Fruit fly (Drosophila melanogaster) whole organism, embryonic: Measurements from ENCODE around the gene I-2.
A peak's percentile ranks its signal among the peaks of the same experiment; 100 is the strongest.

ENCODE experiments used
- Adf1 ChIP-seq: fragments of 200-800 bp; sonication (Bioruptor generic); IDR thresholded peaks from 2 replicates; pipeline ENCODE4 v1.3.6; 2022; ENCODE audit warnings: missing biosample characterization, missing genetic modification characterization
- B-H2 ChIP-seq: fragments of 200-800 bp; sonication (Bioruptor generic); optimal IDR thresholded peaks from 2 replicates; lab custom pipeline; 2018; ENCODE audit warnings: missing biosample characterization, mild to moderate bottlenecking, missing genetic modification characterization
- Bgb ChIP-seq: fragments of 200-800 bp; sonication (Bioruptor generic); IDR thresholded peaks from 2 replicates; pipeline ENCODE4 v1.3.6; 2022; ENCODE audit warnings: missing biosample characterization, missing genetic modification characterization; ENCODE audit not compliant: partially characterized antibody
- CG12219 ChIP-seq: fragments of 200-800 bp; sonication (Bioruptor generic); optimal IDR thresholded peaks from 3 replicates; lab custom pipeline; 2018; ENCODE audit warnings: missing biosample characterization, mild to moderate bottlenecking, missing genetic modification characterization
- CG12659 ChIP-seq: fragments of 200-800 bp; sonication (Bioruptor generic); optimal IDR thresholded peaks from 3 replicates; lab custom pipeline; 2017; ENCODE audit warnings: mild to moderate bottlenecking, missing biosample characterization, missing genetic modification reagents, missing genetic modification characterization
- CG12744 ChIP-seq: fragments of 200-800 bp; sonication (Bioruptor generic); optimal IDR thresholded peaks from 2 replicates; lab custom pipeline; 2016; ENCODE audit warnings: missing biosample characterization, missing genetic modification characterization
- CG13123 ChIP-seq: fragments of 200-800 bp; sonication (Bioruptor generic); optimal IDR thresholded peaks from 2 replicates; lab custom pipeline; 2016; ENCODE audit warnings: missing biosample characterization, missing genetic modification characterization
- CG13894 ChIP-seq: fragments of 200-800 bp; sonication (Bioruptor generic); optimal IDR thresholded peaks from 3 replicates; lab custom pipeline; 2018; ENCODE audit warnings: missing biosample characterization, mild to moderate bottlenecking, missing genetic modification characterization, moderate library complexity
- CG14667 ChIP-seq: fragments of 200-800 bp; sonication (Bioruptor generic); IDR thresholded peaks from 2 replicates; pipeline ENCODE4 v1.3.6; 2022; ENCODE audit warnings: missing biosample characterization, missing genetic modification characterization
- CG15073 ChIP-seq: fragments of 200-800 bp; sonication (Bioruptor generic); optimal IDR thresholded peaks from 2 replicates; lab custom pipeline; 2016; ENCODE audit warnings: missing biosample characterization, missing genetic modification characterization
- CG16863 ChIP-seq: fragments of 200-800 bp; sonication (Bioruptor generic); optimal IDR thresholded peaks from 3 replicates; lab custom pipeline; 2016; ENCODE audit warnings: missing biosample characterization, missing genetic modification characterization
- CG17802 ChIP-seq: fragments of 200-800 bp; sonication (Bioruptor generic); optimal IDR thresholded peaks from 2 replicates; lab custom pipeline; 2018; ENCODE audit warnings: missing biosample characterization, mild to moderate bottlenecking, missing genetic modification characterization, moderate library complexity
- CG2120 ChIP-seq: fragments of 200-800 bp; sonication (Bioruptor generic); optimal IDR thresholded peaks from 3 replicates; lab custom pipeline; 2016; ENCODE audit warnings: missing biosample characterization, missing genetic modification characterization
- CG2199 ChIP-seq: fragments of 200-800 bp; sonication (Bioruptor generic); IDR thresholded peaks from 3 replicates; pipeline ENCODE4 v1.3.6; 2022; ENCODE audit warnings: missing biosample characterization, missing genetic modification characterization
- CG2202 ChIP-seq: fragments of 200-800 bp; sonication (Bioruptor generic); optimal IDR thresholded peaks from 2 replicates; lab custom pipeline; 2018; ENCODE audit warnings: missing biosample characterization, mild to moderate bottlenecking, missing genetic modification characterization
- CG30020 ChIP-seq: fragments of 200-800 bp; optimal IDR thresholded peaks from 2 replicates; lab custom pipeline; 2019; ENCODE audit warnings: missing biosample characterization, mild to moderate bottlenecking, missing genetic modification characterization, moderate library complexity
- CG32772 ChIP-seq: fragments of 200-800 bp; sonication (Bioruptor generic); IDR thresholded peaks from 2 replicates; pipeline ENCODE4 v1.3.6; 2022; ENCODE audit warnings: missing biosample characterization, missing genetic modification characterization
- CG3847 ChIP-seq: fragments of 200-800 bp; sonication (Bioruptor generic); IDR thresholded peaks from 2 replicates; pipeline ENCODE4 v1.3.6; 2022; ENCODE audit warnings: missing biosample characterization, missing genetic modification characterization
- CG42726 ChIP-seq: fragments of 200-800 bp; sonication (Bioruptor generic); IDR thresholded peaks from 2 replicates; pipeline ENCODE4 v1.3.6; 2022; ENCODE audit warnings: missing biosample characterization, missing genetic modification characterization; ENCODE audit not compliant: partially characterized antibody
- CG4707 ChIP-seq: fragments of 200-800 bp; sonication (Bioruptor generic); optimal IDR thresholded peaks from 2 replicates; lab custom pipeline; 2018; ENCODE audit warnings: missing biosample characterization, mild to moderate bottlenecking, missing genetic modification characterization, moderate library complexity
- CG6654 ChIP-seq: fragments of 200-800 bp; sonication (Bioruptor generic); optimal IDR thresholded peaks from 2 replicates; lab custom pipeline; 2017; ENCODE audit warnings: missing biosample characterization, mild to moderate bottlenecking, missing genetic modification characterization
- CG7987 ChIP-seq: fragments of 200-800 bp; sonication (Bioruptor generic); optimal IDR thresholded peaks from 2 replicates; lab custom pipeline; 2018; ENCODE audit warnings: missing biosample characterization, mild to moderate bottlenecking, missing genetic modification characterization, moderate library complexity
- CG9817 ChIP-seq: fragments of 200-800 bp; sonication (Bioruptor generic); optimal IDR thresholded peaks from 2 replicates; lab custom pipeline; 2018; ENCODE audit warnings: missing biosample characterization, mild to moderate bottlenecking, missing genetic modification characterization, moderate library complexity
- Doc3 ChIP-seq: fragments of 200-800 bp; sonication (Bioruptor generic); IDR thresholded peaks from 3 replicates; pipeline ENCODE4 v1.3.6; 2022; ENCODE audit warnings: missing biosample characterization, missing genetic modification characterization; ENCODE audit not compliant: partially characterized antibody
- E2f2 ChIP-seq: fragments of 200-800 bp; sonication (Bioruptor generic); IDR thresholded peaks from 2 replicates; pipeline ENCODE4 v1.3.6; 2022; ENCODE audit warnings: missing biosample characterization, missing genetic modification characterization
- Hmx ChIP-seq: fragments of 200-800 bp; sonication (Bioruptor generic); optimal IDR thresholded peaks from 2 replicates; lab custom pipeline; 2016; ENCODE audit warnings: missing biosample characterization, missing genetic modification characterization
- Pdp1 ChIP-seq, 2 experiments: fragments of 200-800 bp; sonication (Bioruptor generic); optimal IDR thresholded peaks; 3 replicates each; lab custom pipeline; 2016; ENCODE audit warnings: missing biosample characterization in 2 of 2, missing genetic modification characterization in 2 of 2, mild to moderate bottlenecking in 1 of 2, moderate library complexity in 1 of 2
- Poxn ChIP-seq: fragments of 200-800 bp; sonication (Bioruptor generic); IDR thresholded peaks from 2 replicates; pipeline ENCODE4 v1.3.6; 2022; ENCODE audit warnings: missing biosample characterization, missing genetic modification characterization
- Ravus ChIP-seq: fragments of 200-800 bp; sonication (Bioruptor generic); IDR thresholded peaks from 2 replicates; pipeline ENCODE4 v1.3.6; 2022; ENCODE audit warnings: missing biosample characterization, missing genetic modification characterization
- Rfx ChIP-seq: fragments of 200-800 bp; sonication (Bioruptor generic); IDR thresholded peaks from 2 replicates; pipeline ENCODE4 v1.3.6; 2022; ENCODE audit warnings: missing biosample characterization, missing genetic modification characterization
- Sox100B ChIP-seq: fragments of 200-800 bp; sonication (Bioruptor generic); optimal IDR thresholded peaks from 3 replicates; lab custom pipeline; 2018; ENCODE audit warnings: missing biosample characterization, mild to moderate bottlenecking, missing genetic modification characterization
- YL-1 ChIP-seq: fragments of 200-800 bp; sonication (Bioruptor generic); optimal IDR thresholded peaks from 3 replicates; lab custom pipeline; 2017; ENCODE audit warnings: missing biosample characterization, mild to moderate bottlenecking, missing genetic modification characterization
- az2 ChIP-seq: fragments of 200-800 bp; sonication (Bioruptor generic); optimal IDR thresholded peaks from 3 replicates; lab custom pipeline; 2016; ENCODE audit warnings: missing biosample characterization, missing genetic modification characterization
- br ChIP-seq: fragments of >200 bp; optimal IDR thresholded peaks from 2 replicates; lab custom pipeline; 2017
- disco-r ChIP-seq: fragments of 200-800 bp; sonication (Bioruptor generic); optimal IDR thresholded peaks from 2 replicates; lab custom pipeline; 2016; ENCODE audit warnings: missing biosample characterization, missing genetic modification characterization
- ewg ChIP-seq: fragments of 200-800 bp; sonication (Bioruptor generic); optimal IDR thresholded peaks from 3 replicates; lab custom pipeline; 2017; ENCODE audit warnings: mild to moderate bottlenecking, missing biosample characterization, missing genetic modification reagents, missing genetic modification characterization
- fd102C ChIP-seq: fragments of 200-800 bp; sonication (Bioruptor generic); optimal IDR thresholded peaks from 2 replicates; lab custom pipeline; 2018; ENCODE audit warnings: missing biosample characterization, mild to moderate bottlenecking, missing genetic modification characterization, moderate library complexity
- fd3F ChIP-seq: fragments of 200-800 bp; sonication (Bioruptor generic); optimal IDR thresholded peaks from 2 replicates; lab custom pipeline; 2018; ENCODE audit warnings: missing biosample characterization, mild to moderate bottlenecking, missing genetic modification characterization, moderate library complexity
- gsb ChIP-seq: fragments of 200-800 bp; sonication (Bioruptor generic); IDR thresholded peaks from 2 replicates; pipeline ENCODE4 v1.3.6; 2022; ENCODE audit warnings: missing biosample characterization, missing genetic modification characterization
- ken ChIP-seq: fragments of 200-800 bp; sonication (Bioruptor generic); IDR thresholded peaks from 3 replicates; pipeline ENCODE4 v1.3.6; 2022; ENCODE audit warnings: missing biosample characterization, missing genetic modification characterization
- klu ChIP-seq: fragments of 200-800 bp; sonication (Bioruptor generic); IDR thresholded peaks from 2 replicates; pipeline ENCODE4 v1.3.6; 2022; ENCODE audit warnings: missing biosample characterization, missing genetic modification characterization
- nau ChIP-seq: fragments of 200-800 bp; sonication (Bioruptor generic); optimal IDR thresholded peaks from 3 replicates; lab custom pipeline; 2017; ENCODE audit warnings: missing biosample characterization, mild to moderate bottlenecking, missing genetic modification characterization, missing genetic modification reagents
- otp ChIP-seq: fragments of 200-800 bp; sonication (Bioruptor generic); IDR thresholded peaks from 3 replicates; pipeline ENCODE4, ENCODE4 v1.3.6; 2022; ENCODE audit warnings: missing biosample characterization, missing genetic modification characterization
- pho ChIP-seq: fragments of 200-800 bp; sonication (Bioruptor generic); optimal IDR thresholded peaks from 2 replicates; lab custom pipeline; 2016; ENCODE audit warnings: missing biosample characterization, missing genetic modification characterization
- rib ChIP-seq: fragments of 200-800 bp; sonication (Bioruptor generic); IDR thresholded peaks from 2 replicates; pipeline ENCODE4 v1.3.6; 2022; ENCODE audit warnings: missing biosample characterization, missing genetic modification characterization
- sr ChIP-seq: fragments of 200-800 bp; sonication (Bioruptor generic); IDR thresholded peaks from 3 replicates; pipeline ENCODE4 v1.3.6; 2022; ENCODE audit warnings: missing biosample characterization, missing genetic modification characterization
- ssp ChIP-seq: fragments of 200-800 bp; sonication (Bioruptor generic); IDR thresholded peaks from 2 replicates; pipeline ENCODE4 v1.3.6; 2022; ENCODE audit warnings: missing biosample characterization, missing genetic modification characterization
- tna ChIP-seq: fragments of 200-800 bp; sonication (Bioruptor generic); IDR thresholded peaks from 2 replicates; pipeline ENCODE4 v1.3.6; 2022; ENCODE audit warnings: missing biosample characterization, missing genetic modification characterization; ENCODE audit not compliant: partially characterized antibody
- toy ChIP-seq: fragments of 200-800 bp; sonication (Bioruptor generic); IDR thresholded peaks from 2 replicates; pipeline ENCODE4 v1.3.6; 2022; ENCODE audit warnings: missing biosample characterization, missing genetic modification characterization
- z ChIP-seq: fragments of 200-800 bp; sonication (Bioruptor generic); IDR thresholded peaks from 3 replicates; pipeline ENCODE4 v1.3.6; 2022; ENCODE audit warnings: missing biosample characterization, missing genetic modification characterization

Gene I-2

DNA sequence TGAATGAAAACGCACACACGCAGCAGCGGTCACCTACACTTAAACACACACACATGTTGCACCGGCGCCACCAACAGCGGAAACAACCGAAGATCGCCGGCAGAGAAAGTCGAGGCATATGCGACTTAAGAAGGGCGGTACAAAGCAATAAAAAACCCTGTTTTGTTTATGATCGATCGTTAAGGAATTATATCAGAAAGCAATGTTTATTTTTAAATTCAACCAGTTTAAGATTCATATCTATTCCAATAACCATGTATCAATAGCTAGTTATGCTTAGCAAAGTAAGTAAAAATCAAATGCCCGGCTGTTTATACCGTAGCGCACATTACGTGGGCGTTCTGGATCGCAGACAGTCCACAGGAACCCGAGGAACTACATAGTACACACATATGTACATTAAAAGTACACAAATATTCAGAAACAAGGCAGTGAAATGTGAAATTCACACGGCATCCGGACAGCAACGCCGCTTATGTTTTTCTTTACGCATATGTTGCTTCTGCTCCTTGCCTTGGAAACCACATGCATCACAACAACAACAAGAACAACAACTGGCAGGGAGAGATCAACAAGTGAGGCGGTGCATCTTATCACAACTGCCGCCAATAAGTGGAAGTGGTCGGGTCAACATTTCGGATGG lies 19.3 kb upstream of the I-2 start (continued):
- peak; percentile 95 for TF ChIP-seq CG12219 (GFP tag; lab: Kevin White, UChicago)
- TF ChIP-seq CG2199 (GFP tag; lab: Robert Waterston, UW) = peak; percentile 99
- TF ChIP-seq fd3F (GFP tag; lab: Kevin White, UChicago) = peak; percentile 76
- TF ChIP-seq Bgb = no peak
- peak; percentile 95 to 97 for TF ChIP-seq Pdp1 (GFP tag; optimal IDR thresholded peaks at IDR 0.05; lab: Kevin White, UChicago)
- peak; percentile 88 for TF ChIP-seq gsb
- TF ChIP-seq CG12659 (GFP tag; lab: Kevin White, UChicago) = peak; percentile 90
- peak; percentile 81 for TF ChIP-seq Hmx (GFP tag; lab: Kevin White, UChicago)
- TF ChIP-seq pho = peak; percentile 92
- peak; percentile 98 for TF ChIP-seq Sox100B (GFP tag; lab: Kevin White, UChicago)
- peak; percentile 97 for TF ChIP-seq CG32772 (GFP tag; lab: Robert Waterston, UW)
- peak; percentile 97 for TF ChIP-seq nau (GFP tag; lab: Kevin White, UChicago)
- peak; percentile 95 for TF ChIP-seq sr
- TF ChIP-seq CG3847 (GFP tag; lab: Robert Waterston, UW) = peak; percentile 93
- TF ChIP-seq CG13894 (tag; lab: Kevin White, UChicago) = peak; percentile 74
- peak; percentile 84 for TF ChIP-seq toy
- peak; percentile 97 for TF ChIP-seq ken (GFP tag; lab: Robert Waterston, UW)
- TF ChIP-seq z = peak; percentile 81; the same call in 2 of the 3 replicates
- TF ChIP-seq CG9817 = peak; percentile 93
- peak; percentile 47; the same call in 1 of the 2 replicates for TF ChIP-seq Poxn (GFP tag; lab: Robert Waterston, UW)
- peak; percentile 90 for TF ChIP-seq CG7987 (GFP tag; lab: Kevin White, UChicago)
- TF ChIP-seq klu = peak; percentile 90
- TF ChIP-seq disco-r (GFP tag; lab: Kevin White, UChicago) = peak; percentile 94
- peak; percentile 97 for TF ChIP-seq CG16863 (GFP tag; lab: Kevin White, UChicago)
- TF ChIP-seq ewg = peak; percentile 93
- peak; percentile 81 for TF ChIP-seq Ravus (GFP tag; lab: Robert Waterston, UW)
- TF ChIP-seq CG2120 (GFP tag; lab: Kevin White, UChicago) = peak; percentile 90
- TF ChIP-seq CG42726 (GFP tag; lab: Robert Waterston, UW) = no peak
- peak; percentile 54 for TF ChIP-seq B-H2 (GFP tag; lab: Kevin White, UChicago)
- TF ChIP-seq Adf1 (GFP tag; lab: Robert Waterston, UW) = peak; percentile 62
- peak; percentile 94 for TF ChIP-seq CG12744 (GFP tag; lab: Kevin White, UChicago)
- peak; percentile 98 for TF ChIP-seq otp (GFP tag; lab: Robert Waterston, UW)
- TF ChIP-seq CG14667 (GFP tag; lab: Robert Waterston, UW) = peak; percentile 96
- no peak for TF ChIP-seq br (lab: Kevin White, UChicago)
- peak; percentile 44 for TF ChIP-seq rib (GFP tag; lab: Robert Waterston, UW)
- peak; percentile 92 for TF ChIP-seq CG6654
- TF ChIP-seq CG15073 = peak; percentile 85
- peak; percentile 54 for TF ChIP-seq YL-1 (GFP tag; lab: Kevin White, UChicago)
- TF ChIP-seq Doc3 (GFP tag; lab: Robert Waterston, UW) = no peak
- TF ChIP-seq CG30020 (tag; lab: Kevin White, UChicago) = peak; percentile 77
- no peak for TF ChIP-seq tna (GFP tag; lab: Robert Waterston, UW)
- TF ChIP-seq fd102C (GFP tag; lab: Kevin White, UChicago) = peak; percentile 98
- peak; percentile 89 for TF ChIP-seq ssp (GFP tag; lab: Robert Waterston, UW)
- TF ChIP-seq E2f2 = peak; percentile 77
- peak; percentile 98 for TF ChIP-seq az2 (GFP tag; lab: Kevin White, UChicago)
- peak; percentile 97 for TF ChIP-seq CG2202 (tag; lab: Kevin White, UChicago)
- peak; percentile 90 for TF ChIP-seq CG17802 (tag; lab: Kevin White, UChicago)
- peak; percentile 90 for TF ChIP-seq CG4707 (GFP tag; lab: Kevin White, UChicago)
- peak; percentile 94 for TF ChIP-seq CG13123 (GFP tag; lab: Kevin White, UChicago)
- TF ChIP-seq Rfx = peak; percentile 93
